Fruit fly (Drosophila melanogaster): ENCODE measurements around the gene MED27.

DNA sequence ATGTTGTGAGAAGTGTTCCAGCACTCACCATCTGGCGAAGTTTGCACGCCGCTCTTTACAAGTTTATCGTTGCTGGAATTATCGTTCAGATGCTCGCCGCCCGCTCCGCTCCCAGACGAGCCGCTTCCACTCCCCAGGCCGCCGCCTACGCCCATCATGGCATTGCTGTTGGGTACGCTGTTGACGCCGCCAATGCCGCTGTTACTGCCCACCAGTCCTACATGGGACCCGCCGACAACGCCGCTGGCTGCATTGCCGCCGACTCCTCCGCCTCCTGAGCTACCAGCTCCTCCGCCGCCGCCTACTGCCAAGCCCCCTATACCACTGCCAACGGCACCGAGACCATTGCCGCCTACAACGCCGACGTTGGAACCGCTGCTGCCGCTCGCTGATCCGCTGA, 46.5 kb upstream of the MED27 start:
- no peak for TF ChIP-seq topi (GFP tag; optimal IDR thresholded peaks at IDR 0.05)
- no peak for TF ChIP-seq spab (GFP tag; optimal IDR thresholded peaks at IDR 0.05)
